Worm (Caenorhabditis elegans) whole organism, L4/young adult: Measurements from ENCODE around the gene fbxb-47.

ENCODE experiments used
- W03F9.2 ChIP-seq: fragments of 150-350 bp; optimal IDR thresholded peaks from 2 replicates; lab custom pipeline; 2014; ENCODE audit warnings: missing biosample characterization, missing genetic modification characterization
- dao-5 ChIP-seq: sonication (generic microtip); optimal IDR thresholded peaks from 2 replicates; lab custom pipeline; 2016; ENCODE audit warnings: missing genotype, missing genetic modification characterization, moderate library complexity, missing compliant biosample characterization
- him-1 ChIP-seq: sonication (generic microtip); optimal IDR thresholded peaks from 2 replicates; lab custom pipeline; 2016; ENCODE audit warnings: missing genotype, missing genetic modification reagents, missing genetic modification characterization, missing compliant biosample characterization

- no peak for TF ChIP-seq dao-5 (tag; lab: Kevin White, UChicago)
- no peak for TF ChIP-seq W03F9.2 (tag; lab: Kevin White, UChicago)
- TF ChIP-seq him-1 (tag; lab: Kevin White, UChicago) = no peak
These were observed 30.6 kb downstream of the fbxb-47 start for ce11 chrII:1672673-1673072.
